Fruit fly (Drosophila melanogaster): ENCODE measurements around the gene CG4815.

The CG4815 gene

dm6 chr3R:27987329-27987728 lies 3.2 kb downstream of the CG4815 start (continued):
- TF ChIP-seq amos (GFP tag; IDR thresholded peaks at IDR 0.05; ENCODE audit: partially characterized antibody), result no peak
- TF ChIP-seq lmd (GFP tag; IDR thresholded peaks at IDR 0.05), result peak; percentile 76
- TF ChIP-seq CG4328 (GFP tag; optimal IDR thresholded peaks at IDR 0.05), result no peak
- TF ChIP-seq NK7.1 (GFP tag; optimal IDR thresholded peaks at IDR 0.05), result no peak
- TF ChIP-seq zfh1 (GFP tag; IDR thresholded peaks at IDR 0.05), result no peak
- peak; percentile 68 for TF ChIP-seq CG12659 (GFP tag; optimal IDR thresholded peaks at IDR 0.05)
- no peak for TF ChIP-seq CG14965 (GFP tag; optimal IDR thresholded peaks at IDR 0.05; ENCODE audit: borderline replicate concordance)
- peak; percentile 53; the same call in 2 of the 3 replicates for TF ChIP-seq Aef1 (GFP tag; IDR thresholded peaks at IDR 0.05)
- no peak for TF ChIP-seq CG3163 (GFP tag; optimal IDR thresholded peaks at IDR 0.05)
- no peak for TF ChIP-seq Dfd (GFP tag; optimal IDR thresholded peaks at IDR 0.05)
- no peak for TF ChIP-seq luna (GFP tag; optimal IDR thresholded peaks at IDR 0.05)
- peak; percentile 63 for TF ChIP-seq Ada2b (GFP tag; IDR thresholded peaks at IDR 0.05)
- TF ChIP-seq pan (optimal IDR thresholded peaks at IDR 0.05), result no peak
- peak in 1 of 2 experiments; percentile 72 for TF ChIP-seq pan (GFP tag; optimal IDR thresholded peaks at IDR 0.05 in 1 of 2, IDR thresholded peaks at IDR 0.05 in 1 of 2)
- peak; percentile 56; the same call in 1 of the 2 replicates for TF ChIP-seq E2f2 (GFP tag; IDR thresholded peaks at IDR 0.05)
- TF ChIP-seq bowl (GFP tag; IDR thresholded peaks at IDR 0.05), result no peak
- no peak for TF ChIP-seq CG4282 (GFP tag; optimal IDR thresholded peaks at IDR 0.05)
- TF ChIP-seq CG2875 (GFP tag; optimal IDR thresholded peaks at IDR 0.05), result peak; percentile 35
- no peak for TF ChIP-seq CG13287 (GFP tag; IDR thresholded peaks at IDR 0.05; ENCODE audit: partially characterized antibody)
- no peak for TF ChIP-seq sc (optimal IDR thresholded peaks at IDR 0.05)
- TF ChIP-seq sc (GFP tag; optimal IDR thresholded peaks at IDR 0.05), result no peak
- peak; percentile 29 for TF ChIP-seq jing (GFP tag; optimal IDR thresholded peaks at IDR 0.05)
- TF ChIP-seq CG14860 (GFP tag; IDR thresholded peaks at IDR 0.05; ENCODE audit: partially characterized antibody), result no peak
- peak; percentile 90 for TF ChIP-seq slbo (GFP tag; IDR thresholded peaks at IDR 0.05)
- TF ChIP-seq CG17186 (GFP tag; optimal IDR thresholded peaks at IDR 0.05), result no peak
- TF ChIP-seq Trl (optimal IDR thresholded peaks at IDR 0.05), result no peak
- TF ChIP-seq Trl (GFP tag; optimal IDR thresholded peaks at IDR 0.05), result no peak
- TF ChIP-seq CG13624 (GFP tag; optimal IDR thresholded peaks at IDR 0.05), result no peak
- peak; percentile 71 for TF ChIP-seq CG2712 (tag; optimal IDR thresholded peaks at IDR 0.05)
- TF ChIP-seq HmgD (GFP tag; optimal IDR thresholded peaks at IDR 0.05), result no peak
- TF ChIP-seq wor (GFP tag; IDR thresholded peaks at IDR 0.05), result peak; percentile 55; the same call in 1 of the 2 replicates
- TF ChIP-seq Gug (GFP tag; IDR thresholded peaks at IDR 0.05), result no peak
- TF ChIP-seq CG7745 (tag; optimal IDR thresholded peaks at IDR 0.05), result no peak
- TF ChIP-seq CG16779 (GFP tag; IDR thresholded peaks at IDR 0.05), result no peak
- peak; percentile 56 for TF ChIP-seq lab (GFP tag; optimal IDR thresholded peaks at IDR 0.05)
- TF ChIP-seq stwl (tag; optimal IDR thresholded peaks at IDR 0.05), result no peak
- TF ChIP-seq Jarid2 (GFP tag; optimal IDR thresholded peaks at IDR 0.05), result no peak
- TF ChIP-seq ham (GFP tag; IDR thresholded peaks at IDR 0.05), result peak; percentile 58; the same call in 1 of the 2 replicates
- no peak for TF ChIP-seq kni (GFP tag; optimal IDR thresholded peaks at IDR 0.05)
- TF ChIP-seq Dref (GFP tag; IDR thresholded peaks at IDR 0.05), result no peak
- TF ChIP-seq H2.0 (GFP tag; IDR thresholded peaks at IDR 0.05), result peak; percentile 49; the same call in 1 of the 2 replicates
- TF ChIP-seq fd96Cb (tag; optimal IDR thresholded peaks at IDR 0.05), result peak; percentile 47
- TF ChIP-seq Dbx (GFP tag; IDR thresholded peaks at IDR 0.05), result peak; percentile 58; the same call in 2 of the 3 replicates
- no peak for TF ChIP-seq Hey (tag; optimal IDR thresholded peaks at IDR 0.05)
- peak; percentile 69 for TF ChIP-seq Hmr (GFP tag; optimal IDR thresholded peaks at IDR 0.05)
- TF ChIP-seq danr (GFP tag; IDR thresholded peaks at IDR 0.05), result peak; percentile 46; the same call in 1 of the 2 replicates
- peak; percentile 62 for TF ChIP-seq CG10366 (GFP tag; IDR thresholded peaks at IDR 0.05)
- TF ChIP-seq so (GFP tag; IDR thresholded peaks at IDR 0.05), result peak; percentile 69; the same call in 2 of the 3 replicates
- peak; percentile 25; the same call in 1 of the 2 replicates for TF ChIP-seq sens-2 (GFP tag; IDR thresholded peaks at IDR 0.05)
- TF ChIP-seq Neu2 (GFP tag; optimal IDR thresholded peaks at IDR 0.05; ENCODE audit: borderline replicate concordance), result no peak
- TF ChIP-seq wdn (GFP tag; IDR thresholded peaks at IDR 0.05), result peak; percentile 82
- peak; percentile 46 for TF ChIP-seq CG4820 (GFP tag; optimal IDR thresholded peaks at IDR 0.05)
